Worm (Caenorhabditis elegans) whole organism, L2 larva: Measurements from ENCODE around the gene str-116.

ENCODE experiments used
- C34F6.9 ChIP-seq: fragments of 150-350 bp; optimal IDR thresholded peaks from 2 replicates; lab custom pipeline; 2014; ENCODE audit warnings: missing biosample characterization, missing genetic modification characterization
- F13H6.1 ChIP-seq: sonication (generic microtip); optimal IDR thresholded peaks from 2 replicates; lab custom pipeline; 2016; ENCODE audit warnings: missing genetic modification characterization, missing compliant biosample characterization
- Y55F3AM.14 ChIP-seq: fragments of 200-800 bp; sonication (Bioruptor generic); optimal IDR thresholded peaks from 2 replicates; lab custom pipeline; 2018; ENCODE audit warnings: mild to moderate bottlenecking, missing genetic modification characterization, missing compliant biosample characterization
- ZK546.5 ChIP-seq: sonication (generic microtip); optimal IDR thresholded peaks from 2 replicates; lab custom pipeline; 2017; ENCODE audit warnings: missing biosample characterization, missing genetic modification characterization
- alr-1 ChIP-seq: fragments of 150-350 bp; optimal IDR thresholded peaks from 2 replicates; lab custom pipeline; 2014; ENCODE audit warnings: missing biosample characterization, missing genetic modification characterization
- blmp-1 ChIP-seq: sonication (generic microtip); optimal IDR thresholded peaks from 2 replicates; lab custom pipeline; 2017; ENCODE audit warnings: missing genetic modification characterization, mild to moderate bottlenecking, missing compliant biosample characterization, antibody characterized with exemption, moderate library complexity; ENCODE audit not compliant: insufficient read depth
- ceh-16 ChIP-seq: fragments of 150-350 bp; optimal IDR thresholded peaks from 2 replicates; lab custom pipeline; 2014; ENCODE audit warnings: missing biosample characterization, missing genetic modification characterization
- ceh-82 ChIP-seq: fragments of 150-350 bp; optimal IDR thresholded peaks from 2 replicates; lab custom pipeline; 2014; ENCODE audit warnings: missing biosample characterization, missing genetic modification characterization
- crh-2 ChIP-seq: sonication (generic microtip); optimal IDR thresholded peaks from 2 replicates; lab custom pipeline; 2017; ENCODE audit warnings: missing biosample characterization, missing genetic modification characterization
- egl-27 ChIP-seq: sonication (generic microtip); optimal IDR thresholded peaks from 3 replicates; lab custom pipeline; 2017; ENCODE audit warnings: missing biosample characterization, missing genetic modification reagents, missing genetic modification characterization
- elt-1 ChIP-seq: fragments of 150-350 bp; optimal IDR thresholded peaks from 2 replicates; lab custom pipeline; 2014; ENCODE audit warnings: missing biosample characterization, missing genetic modification characterization
- elt-3 ChIP-seq: sonication (generic microtip); optimal IDR thresholded peaks from 2 replicates; lab custom pipeline; 2017; ENCODE audit warnings: missing biosample characterization, missing genetic modification characterization
- fos-1 ChIP-seq: fragments of 150-350 bp; optimal IDR thresholded peaks from 2 replicates; lab custom pipeline; 2014; ENCODE audit warnings: missing biosample characterization, missing genetic modification characterization
- lsy-2 ChIP-seq, 2 experiments: fragments of 150-350 bp in 1 of 2; sonication (generic microtip) in 1 of 2; optimal IDR thresholded peaks; 2 replicates each; lab custom pipeline; 2014 to 2017; ENCODE audit warnings: missing biosample characterization in 2 of 2, missing genetic modification characterization in 2 of 2
- mab-5 ChIP-seq: fragments of 150-350 bp; optimal IDR thresholded peaks from 2 replicates; lab custom pipeline; 2014; ENCODE audit warnings: missing biosample characterization, missing genetic modification characterization
- mbf-1 ChIP-seq: sonication (generic microtip); optimal IDR thresholded peaks from 2 replicates; lab custom pipeline; 2017; ENCODE audit warnings: missing biosample characterization, missing genetic modification characterization
- nhr-11 ChIP-seq: fragments of 150-350 bp; optimal IDR thresholded peaks from 2 replicates; lab custom pipeline; 2014; ENCODE audit warnings: missing biosample characterization, missing genetic modification characterization
- nhr-12 ChIP-seq: fragments of 150-350 bp; optimal IDR thresholded peaks from 2 replicates; lab custom pipeline; 2014; ENCODE audit warnings: missing biosample characterization, missing genetic modification characterization
- nhr-129 ChIP-seq: fragments of 150-350 bp; optimal IDR thresholded peaks from 2 replicates; lab custom pipeline; 2014; ENCODE audit warnings: missing biosample characterization, missing genetic modification characterization
- nhr-21 ChIP-seq: fragments of 150-350 bp; optimal IDR thresholded peaks from 2 replicates; lab custom pipeline; 2014; ENCODE audit warnings: missing biosample characterization, missing genetic modification characterization
- nhr-237 ChIP-seq: fragments of 150-350 bp; optimal IDR thresholded peaks from 2 replicates; lab custom pipeline; 2014; ENCODE audit warnings: missing biosample characterization, missing genetic modification characterization
- nhr-25 ChIP-seq: fragments of 150-350 bp; sonication (generic microtip); optimal IDR thresholded peaks from 3 replicates; lab custom pipeline; 2014; ENCODE audit warnings: missing biosample characterization, missing genetic modification characterization
- nhr-6 ChIP-seq: fragments of 150-350 bp; optimal IDR thresholded peaks from 2 replicates; lab custom pipeline; 2014; ENCODE audit warnings: missing biosample characterization, missing genetic modification characterization
- nhr-77 ChIP-seq: fragments of 150-350 bp; optimal IDR thresholded peaks from 2 replicates; lab custom pipeline; 2014; ENCODE audit warnings: missing biosample characterization, missing genetic modification characterization
- peb-1 ChIP-seq: fragments of 150-350 bp; optimal IDR thresholded peaks from 2 replicates; lab custom pipeline; 2014; ENCODE audit warnings: missing biosample characterization, missing genetic modification characterization
- sem-4 ChIP-seq: fragments of 150-350 bp; optimal IDR thresholded peaks from 2 replicates; lab custom pipeline; 2014; ENCODE audit warnings: missing biosample characterization, missing genetic modification reagents, missing genetic modification characterization
- sma-3 ChIP-seq: sonication (generic microtip); optimal IDR thresholded peaks from 2 replicates; lab custom pipeline; 2016; ENCODE audit warnings: missing genetic modification reagents, missing genetic modification characterization, missing compliant biosample characterization
- sma-9 ChIP-seq, 2 experiments: fragments of 150-350 bp in 1 of 2; sonication (generic microtip) in 1 of 2; optimal IDR thresholded peaks; 2 replicates each; lab custom pipeline; 2014 to 2016; ENCODE audit warnings: missing genetic modification characterization in 2 of 2, mild to moderate bottlenecking in 1 of 2, missing biosample characterization in 1 of 2, missing compliant biosample characterization in 1 of 2, missing genetic modification reagents in 1 of 2, moderate library complexity in 1 of 2
- unc-55 ChIP-seq: fragments of 150-350 bp; sonication (generic microtip); optimal IDR thresholded peaks from 3 replicates; lab custom pipeline; 2014; ENCODE audit warnings: missing biosample characterization, missing genetic modification reagents, missing genetic modification characterization
- zag-1 ChIP-seq: fragments of 150-350 bp; optimal IDR thresholded peaks from 2 replicates; lab custom pipeline; 2014; ENCODE audit warnings: missing biosample characterization, missing genetic modification characterization
- ztf-1 ChIP-seq: fragments of 200-800 bp; sonication (Bioruptor generic); conservative IDR thresholded peaks from 2 replicates; pipeline ENCODE4 v1.3.6; 2022; ENCODE audit warnings: missing genetic modification characterization, missing compliant biosample characterization
- ztf-11 ChIP-seq: sonication (generic microtip); optimal IDR thresholded peaks from 2 replicates; lab custom pipeline; 2017; ENCODE audit warnings: missing biosample characterization, missing genetic modification characterization
- ztf-4 ChIP-seq: fragments of 150-350 bp; optimal IDR thresholded peaks from 2 replicates; lab custom pipeline; 2014; ENCODE audit warnings: missing biosample characterization, missing genetic modification characterization

The str-116 gene

DNA sequence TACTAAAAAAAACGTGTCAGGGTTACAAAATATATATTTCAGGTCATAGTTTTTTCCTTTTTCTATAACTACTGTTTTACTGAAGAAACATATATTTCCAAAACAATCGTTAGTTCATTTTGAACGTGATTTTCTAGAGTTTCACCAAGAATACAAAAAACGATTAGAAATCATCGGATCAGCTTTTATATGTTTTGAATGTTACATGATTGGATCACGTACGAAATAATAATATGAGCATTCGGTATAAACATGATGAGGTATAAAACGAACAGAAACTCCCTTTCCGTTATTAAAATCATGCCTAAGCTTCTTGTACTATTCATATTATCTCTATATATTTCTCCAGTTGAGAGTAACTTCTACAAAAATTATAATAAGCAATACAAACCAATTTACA is 6.1 kb downstream of the str-116 start, which contains the start of gene clec-223:
Gene clec-223, plus strand, starts transcription at position 301 of the 400 bp plus-strand sequence.
- TF ChIP-seq ztf-11 = no peak
- TF ChIP-seq nhr-11 (tag; lab: Kevin White, UChicago) = no peak
- TF ChIP-seq zag-1 (tag; lab: Kevin White, UChicago) = no peak
- no peak for TF ChIP-seq ztf-1 (GFP tag; lab: Robert Waterston, UW)
- no peak for TF ChIP-seq ceh-16 (tag; lab: Kevin White, UChicago)
- no peak for TF ChIP-seq sma-9 (GFP tag; optimal IDR thresholded peaks at IDR 0.05; lab: Kevin White, UChicago)
- TF ChIP-seq sma-9 (tag; optimal IDR thresholded peaks at IDR 0.05; lab: Kevin White, UChicago) = no peak
- TF ChIP-seq peb-1 (tag; lab: Kevin White, UChicago) = no peak
- no peak for TF ChIP-seq nhr-129 (tag; lab: Kevin White, UChicago)
- TF ChIP-seq elt-3 = no peak
- TF ChIP-seq ztf-4 = no peak

DNA sequence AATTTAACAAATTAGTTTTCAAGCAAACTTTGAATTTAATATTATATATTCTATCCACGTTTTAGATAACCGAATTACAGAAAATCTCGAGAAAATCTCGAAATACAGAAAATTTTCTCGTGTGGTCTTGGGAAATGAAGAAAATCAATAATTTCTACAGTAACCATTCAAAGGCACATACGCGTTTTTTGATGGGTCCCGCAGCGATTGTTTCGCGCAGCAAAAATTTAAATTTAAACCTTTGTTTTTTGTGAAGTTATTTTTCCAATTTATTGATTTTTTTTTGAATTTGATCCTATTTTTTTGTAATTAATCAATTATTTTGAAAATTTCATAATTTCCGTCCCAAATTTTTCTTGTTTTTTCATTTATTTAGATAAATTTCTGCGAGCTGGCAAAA is 12.8 kb downstream of the str-116 start:
- TF ChIP-seq unc-55 (GFP tag; lab: Kevin White, UChicago) (no peak), Y55F3AM.14 (no peak), nhr-25 (no peak), blmp-1 (tag; lab: Kevin White, UChicago) (no peak), nhr-6 (no peak), elt-1 (tag; lab: Kevin White, UChicago) (no peak), mbf-1 (tag; lab: Kevin White, UChicago) (no peak), lsy-2 (tag; optimal IDR thresholded peaks at IDR 0.05; lab: Kevin White, UChicago) (no peak), alr-1 (tag; lab: Kevin White, UChicago) (no peak), sma-3 (GFP tag; lab: Kevin White, UChicago) (no peak), peb-1 (tag; lab: Kevin White, UChicago) (no peak), ztf-4 (no peak), nhr-12 (tag; lab: Kevin White, UChicago) (no peak), ZK546.5 (tag; lab: Kevin White, UChicago) (no peak), nhr-237 (tag; lab: Kevin White, UChicago) (no peak)

DNA sequence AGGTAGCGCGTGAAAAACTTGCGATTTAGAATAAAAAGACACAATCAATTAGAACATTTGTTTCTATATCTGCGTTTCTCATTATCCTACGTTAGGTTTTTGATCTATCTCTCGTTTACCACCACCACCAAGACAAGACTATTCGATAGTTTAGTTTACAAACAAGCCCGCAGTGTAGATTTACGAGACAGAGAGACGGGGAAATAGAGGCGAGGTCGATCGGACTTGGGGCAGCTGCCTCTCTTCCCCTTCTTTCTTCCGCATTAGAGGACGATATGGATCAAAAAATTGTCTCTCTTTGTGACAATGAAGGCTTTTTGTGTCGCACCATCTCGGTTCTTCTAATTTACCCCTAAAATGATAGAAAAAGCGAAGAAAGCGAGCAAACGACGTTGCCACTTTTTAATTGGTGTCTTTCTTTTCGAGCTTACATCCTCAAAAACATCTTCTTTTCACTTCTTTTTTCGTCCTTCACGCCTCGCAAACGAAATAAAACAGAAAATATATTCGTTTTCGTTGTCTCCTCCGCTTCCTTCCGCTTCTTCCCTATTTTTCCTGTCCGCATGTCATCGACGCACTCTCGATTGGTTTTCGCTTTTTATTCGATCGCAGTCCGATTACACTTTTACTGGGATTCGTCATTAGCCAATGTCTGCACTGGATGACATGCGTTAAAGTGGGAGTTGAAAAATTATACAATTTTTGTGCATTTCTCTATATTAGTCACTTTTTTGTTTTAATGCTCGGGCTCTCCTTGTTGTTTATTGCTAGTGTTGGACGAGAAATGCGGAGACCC is 14.8 kb downstream of the str-116 start:
- no peak for TF ChIP-seq ZK546.5 (tag; lab: Kevin White, UChicago)
- TF ChIP-seq C34F6.9 (tag; lab: Kevin White, UChicago) = peak; percentile 26
- no peak for TF ChIP-seq zag-1 (tag; lab: Kevin White, UChicago)
- TF ChIP-seq ceh-82 (tag; lab: Kevin White, UChicago) = no peak
- peak in 1 of 2 experiments; percentile 25 for TF ChIP-seq lsy-2 (tag; optimal IDR thresholded peaks at IDR 0.05; lab: Kevin White, UChicago)
- TF ChIP-seq unc-55 (GFP tag; lab: Kevin White, UChicago) = peak; percentile 11
- TF ChIP-seq mbf-1 (tag; lab: Kevin White, UChicago) = no peak
- TF ChIP-seq nhr-21 (tag; lab: Kevin White, UChicago) = peak; percentile 5
- TF ChIP-seq ztf-11 = no peak
- peak; percentile 30 for TF ChIP-seq sma-9 (GFP tag; optimal IDR thresholded peaks at IDR 0.05; lab: Kevin White, UChicago)
- no peak for TF ChIP-seq sma-9 (tag; optimal IDR thresholded peaks at IDR 0.05; lab: Kevin White, UChicago)
- TF ChIP-seq, all 48 proteins: peak for 5

DNA sequence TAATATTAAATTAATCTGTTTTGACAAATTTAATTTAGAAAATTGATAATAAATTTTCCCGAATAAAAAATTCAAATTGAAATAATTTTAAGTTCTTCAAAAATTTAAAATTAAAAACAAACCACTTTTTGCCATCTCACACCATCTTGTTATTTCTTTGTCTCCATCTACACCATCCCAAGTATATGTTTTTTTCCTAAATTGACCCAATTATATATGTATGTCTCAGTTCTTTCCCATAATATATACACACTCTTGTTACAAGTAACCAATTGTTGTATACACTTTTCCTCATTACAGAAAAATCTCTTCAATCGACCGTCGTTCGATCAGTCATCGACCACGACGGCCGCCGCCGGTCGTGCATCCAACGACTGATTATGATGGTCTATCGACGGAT is 15.5 kb downstream of the str-116 start, which contains the start of gene gly-20:
Gene gly-20, plus strand, starts transcription at position 301 of the 400 bp plus-strand sequence.
- TF ChIP-seq nhr-77 (tag; lab: Kevin White, UChicago) (no peak), nhr-21 (tag; lab: Kevin White, UChicago) (no peak), sem-4 (tag; lab: Kevin White, UChicago) (no peak), elt-3 (no peak), ztf-1 (GFP tag; lab: Robert Waterston, UW) (no peak), mab-5 (no peak), mbf-1 (tag; lab: Kevin White, UChicago) (no peak), nhr-11 (tag; lab: Kevin White, UChicago) (no peak), fos-1 (tag; lab: Kevin White, UChicago) (no peak), egl-27 (tag; lab: Kevin White, UChicago) (no peak), F13H6.1 (tag; lab: Kevin White, UChicago) (no peak), nhr-12 (tag; lab: Kevin White, UChicago) (no peak), blmp-1 (tag; lab: Kevin White, UChicago) (no peak), crh-2 (no peak), ZK546.5 (tag; lab: Kevin White, UChicago) (no peak)
- TF ChIP-seq, all 48 proteins: peak for 0
